Worm (Caenorhabditis elegans) whole organism, late embryonic: Measurements from ENCODE around the gene C40A11.8.

Experiments
- C38D4.7 ChIP-seq: fragments of 200-800 bp; sonication (Bioruptor generic); optimal IDR thresholded peaks from 2 replicates; lab custom pipeline; 2018; ENCODE audit warnings: mild to moderate bottlenecking, missing genetic modification characterization, moderate library complexity, missing compliant biosample characterization
- F13H6.1 ChIP-seq: sonication (generic microtip); optimal IDR thresholded peaks from 2 replicates; lab custom pipeline; 2016; ENCODE audit warnings: missing genetic modification characterization, missing compliant biosample characterization
- K09A11.1 ChIP-seq: sonication (generic microtip); optimal IDR thresholded peaks from 2 replicates; lab custom pipeline; 2017; ENCODE audit warnings: antibody characterized with exemption, mild to moderate bottlenecking, missing genetic modification characterization, missing compliant biosample characterization; ENCODE audit not compliant: insufficient read depth
- Y22D7AL.16 ChIP-seq: sonication (generic microtip); optimal IDR thresholded peaks from 2 replicates; lab custom pipeline; 2016; ENCODE audit warnings: missing genetic modification characterization, missing compliant biosample characterization
- ceh-14 ChIP-seq: sonication (generic microtip); optimal IDR thresholded peaks from 2 replicates; lab custom pipeline; 2016; ENCODE audit warnings: missing genotype, missing genetic modification characterization, missing compliant biosample characterization
- ceh-19 ChIP-seq: fragments of 200-800 bp; sonication (Bioruptor generic); optimal IDR thresholded peaks from 2 replicates; lab custom pipeline; 2018; ENCODE audit warnings: mild to moderate bottlenecking, missing genetic modification characterization, missing compliant biosample characterization
- ceh-24 ChIP-seq: sonication (generic microtip); optimal IDR thresholded peaks from 2 replicates; lab custom pipeline; 2016; ENCODE audit warnings: mild to moderate bottlenecking, missing genetic modification characterization, missing compliant biosample characterization
- ceh-30 ChIP-seq: fragments of 150-350 bp; optimal IDR thresholded peaks from 2 replicates; lab custom pipeline; 2014; ENCODE audit warnings: missing biosample characterization, missing genetic modification characterization
- ceh-31 ChIP-seq: sonication (generic microtip); optimal IDR thresholded peaks from 2 replicates; lab custom pipeline; 2016; ENCODE audit warnings: missing genetic modification characterization, missing compliant biosample characterization
- ceh-34 ChIP-seq: sonication (generic microtip); optimal IDR thresholded peaks from 2 replicates; lab custom pipeline; 2016; ENCODE audit warnings: mild to moderate bottlenecking, missing genetic modification characterization, missing compliant biosample characterization
- ceh-48 ChIP-seq: sonication (generic microtip); optimal IDR thresholded peaks from 2 replicates; lab custom pipeline; 2016; ENCODE audit warnings: missing genetic modification characterization, inconsistent platforms, missing compliant biosample characterization
- ceh-6 ChIP-seq: fragments of 200-800 bp; sonication (Bioruptor generic); optimal IDR thresholded peaks from 2 replicates; lab custom pipeline; 2018; ENCODE audit warnings: mild to moderate bottlenecking, missing genetic modification characterization, missing compliant biosample characterization
- ceh-9 ChIP-seq: sonication (generic microtip); optimal IDR thresholded peaks from 2 replicates; lab custom pipeline; 2016; ENCODE audit warnings: mild to moderate bottlenecking, missing genetic modification characterization, inconsistent platforms, missing compliant biosample characterization
- che-1 ChIP-seq: sonication (generic microtip); optimal IDR thresholded peaks from 2 replicates; lab custom pipeline; 2016; ENCODE audit warnings: mild to moderate bottlenecking, missing genetic modification characterization, missing compliant biosample characterization
- dve-1 ChIP-seq: sonication (generic microtip); optimal IDR thresholded peaks from 2 replicates; lab custom pipeline; 2017; ENCODE audit warnings: antibody characterized with exemption, mild to moderate bottlenecking, missing genetic modification characterization, missing compliant biosample characterization
- elt-2 ChIP-seq: sonication (generic microtip); optimal IDR thresholded peaks from 2 replicates; lab custom pipeline; 2016; ENCODE audit warnings: missing genetic modification reagents, missing genetic modification characterization, missing compliant biosample characterization
- elt-4 ChIP-seq: sonication (generic microtip); optimal IDR thresholded peaks from 2 replicates; lab custom pipeline; 2016; ENCODE audit warnings: missing genetic modification characterization, missing compliant biosample characterization
- fkh-10 ChIP-seq: fragments of 150-350 bp; optimal IDR thresholded peaks from 2 replicates; lab custom pipeline; 2014; ENCODE audit warnings: missing biosample characterization, missing genetic modification reagents, missing genetic modification characterization
- fkh-6 ChIP-seq: sonication (generic microtip); optimal IDR thresholded peaks from 2 replicates; lab custom pipeline; 2016; ENCODE audit warnings: missing genetic modification characterization, missing compliant biosample characterization
- gmeb-2 ChIP-seq: sonication (generic microtip); optimal IDR thresholded peaks from 2 replicates; lab custom pipeline; 2016; ENCODE audit warnings: missing genetic modification characterization, inconsistent platforms, missing compliant biosample characterization
- hlh-15 ChIP-seq: sonication (generic microtip); optimal IDR thresholded peaks from 2 replicates; lab custom pipeline; 2016; ENCODE audit warnings: missing genetic modification characterization, missing compliant biosample characterization
- hlh-30 ChIP-seq: sonication (generic microtip); optimal IDR thresholded peaks from 2 replicates; lab custom pipeline; 2017; ENCODE audit warnings: antibody characterized with exemption, missing genetic modification characterization, missing compliant biosample characterization; ENCODE audit not compliant: insufficient read depth
- nfya-1 ChIP-seq: sonication (generic microtip); optimal IDR thresholded peaks from 2 replicates; lab custom pipeline; 2017; ENCODE audit warnings: missing genetic modification characterization, mild to moderate bottlenecking, missing compliant biosample characterization, antibody characterized with exemption, moderate library complexity
- nhr-232 ChIP-seq: sonication (generic microtip); optimal IDR thresholded peaks from 2 replicates; lab custom pipeline; 2016; ENCODE audit warnings: missing genetic modification characterization, missing compliant biosample characterization
- pax-1 ChIP-seq: fragments of 150-350 bp; optimal IDR thresholded peaks from 2 replicates; lab custom pipeline; 2014; ENCODE audit warnings: missing biosample characterization, missing genetic modification characterization
- pha-2 ChIP-seq: sonication (generic microtip); optimal IDR thresholded peaks from 2 replicates; lab custom pipeline; 2017; ENCODE audit warnings: mild to moderate bottlenecking, missing genetic modification characterization, missing compliant biosample characterization
- tbx-2 ChIP-seq: sonication (generic microtip); optimal IDR thresholded peaks from 2 replicates; lab custom pipeline; 2016; ENCODE audit warnings: missing genetic modification characterization, missing compliant biosample characterization
- unc-42 ChIP-seq: sonication (generic microtip); optimal IDR thresholded peaks from 2 replicates; lab custom pipeline; 2016; ENCODE audit warnings: missing genotype, missing genetic modification characterization, missing compliant biosample characterization
- unc-55 ChIP-seq: sonication (generic microtip); optimal IDR thresholded peaks from 2 replicates; lab custom pipeline; 2017; ENCODE audit warnings: missing biosample characterization, missing genetic modification reagents, missing genetic modification characterization

Gene C40A11.8

ce11 chrII:2150485-2150985, at the start of gene C40A11.8, which contains the start of gene C40A11.7:
Gene C40A11.8 (minus strand): TSS chrII:2150935.
Gene C40A11.7 (minus strand): TSS chrII:2150585.
- TF ChIP-seq ceh-6 (GFP tag; lab: Kevin White, UChicago) = no peak
- TF ChIP-seq fkh-6 (tag; lab: Kevin White, UChicago) = no peak
- TF ChIP-seq pax-1 (tag; lab: Kevin White, UChicago) = no peak
- no peak for TF ChIP-seq ceh-48 (tag; lab: Kevin White, UChicago)
- no peak for TF ChIP-seq F13H6.1 (tag; lab: Kevin White, UChicago)
- no peak for TF ChIP-seq pha-2 (tag; lab: Kevin White, UChicago)
- TF ChIP-seq hlh-15 (tag; lab: Kevin White, UChicago) = no peak

ce11 chrII:2197555-2198288, 47.0 kb upstream of the C40A11.8 start, which contains the start of gene C33C12.1:
Gene C33C12.1 (plus strand): TSS chrII:2198238.
- TF ChIP-seq unc-42 (tag; lab: Kevin White, UChicago) (peak; percentile 50), ceh-14 (tag; lab: Kevin White, UChicago) (no peak)

ce11 chrII:2196742-2197141, 46.0 kb upstream of the C40A11.8 start:
- TF ChIP-seq ceh-34 (tag; lab: Kevin White, UChicago) (no peak), Y22D7AL.16 (tag; lab: Kevin White, UChicago) (no peak), K09A11.1 (tag; lab: Kevin White, UChicago) (no peak), unc-55 (GFP tag; lab: Kevin White, UChicago) (no peak), fkh-6 (tag; lab: Kevin White, UChicago) (no peak), ceh-9 (no peak), unc-42 (tag; lab: Kevin White, UChicago) (no peak), gmeb-2 (tag; lab: Kevin White, UChicago) (no peak), C38D4.7 (no peak), che-1 (tag; lab: Kevin White, UChicago) (no peak), fkh-10 (no peak)

ce11 chrII:2195541-2195940, 44.8 kb upstream of the C40A11.8 start:
- TF ChIP-seq K09A11.1 (tag; lab: Kevin White, UChicago) (no peak), ceh-24 (tag; lab: Kevin White, UChicago) (no peak), ceh-34 (tag; lab: Kevin White, UChicago) (peak; percentile 27), elt-2 (tag; lab: Kevin White, UChicago) (peak; percentile 9), unc-42 (tag; lab: Kevin White, UChicago) (peak; percentile 53), hlh-30 (tag; lab: Kevin White, UChicago) (no peak), dve-1 (tag; lab: Kevin White, UChicago) (peak; percentile 14), ceh-31 (tag; lab: Kevin White, UChicago) (peak; percentile 47), tbx-2 (peak; percentile 52), ceh-14 (tag; lab: Kevin White, UChicago) (no peak), nhr-232 (no peak), fkh-6 (tag; lab: Kevin White, UChicago) (no peak), nfya-1 (tag; lab: Kevin White, UChicago) (peak; percentile 40), ceh-19 (GFP tag; lab: Kevin White, UChicago) (no peak), ceh-6 (GFP tag; lab: Kevin White, UChicago) (no peak), elt-4 (tag; lab: Kevin White, UChicago) (no peak), hlh-15 (tag; lab: Kevin White, UChicago) (no peak), gmeb-2 (tag; lab: Kevin White, UChicago) (no peak)

ce11 chrII:2192267-2192666, 41.5 kb upstream of the C40A11.8 start:
- peak; percentile 44 for TF ChIP-seq ceh-48 (tag; lab: Kevin White, UChicago)
- TF ChIP-seq ceh-30 = no peak
